Worm (Caenorhabditis elegans) whole organism, L4 larva: Measurements from ENCODE around the gene C05D11.5.

Experiments
- F10B5.3 ChIP-seq: sonication (generic microtip); optimal IDR thresholded peaks from 2 replicates; lab custom pipeline; 2016; ENCODE audit warnings: mild to moderate bottlenecking, missing genetic modification characterization, missing compliant biosample characterization
- F37D6.2 ChIP-seq: sonication (generic microtip); optimal IDR thresholded peaks from 2 replicates; lab custom pipeline; 2016; ENCODE audit warnings: mild to moderate bottlenecking, missing genetic modification characterization, missing compliant biosample characterization
- F44E2.7 ChIP-seq: fragments of 200-800 bp; sonication (Bioruptor generic); IDR thresholded peaks from 2 replicates; pipeline ENCODE4 v2.1.2; 2022; ENCODE audit warnings: missing genetic modification characterization, missing compliant biosample characterization
- T20F7.1 ChIP-seq: fragments of 200-800 bp; sonication (Bioruptor generic); optimal IDR thresholded peaks from 2 replicates; lab custom pipeline; 2018; ENCODE audit warnings: mild to moderate bottlenecking, missing genetic modification characterization, missing compliant biosample characterization
- T26A8.4 ChIP-seq: fragments of 200-800 bp; sonication (Bioruptor generic); IDR thresholded peaks from 2 replicates; pipeline ENCODE4 v1.3.6; 2022; ENCODE audit warnings: missing genetic modification characterization, missing compliant biosample characterization
- Y105C5A.15 ChIP-seq: fragments of 200-800 bp; sonication (Bioruptor generic); IDR thresholded peaks from 2 replicates; pipeline ENCODE4 v1.3.6; 2022; ENCODE audit warnings: missing genetic modification characterization, missing compliant biosample characterization
- Y48G9A.11 ChIP-seq: fragments of 200-800 bp; sonication (Bioruptor generic); IDR thresholded peaks from 2 replicates; pipeline ENCODE4 v1.3.6; 2022; ENCODE audit warnings: missing genetic modification reagents, missing genetic modification characterization, missing compliant biosample characterization
- ZK546.5 ChIP-seq, 2 experiments: sonication (generic microtip); optimal IDR thresholded peaks; 2 replicates each; lab custom pipeline; 2017; ENCODE audit warnings: missing biosample characterization in 2 of 2, missing genetic modification characterization in 2 of 2
- aha-1 ChIP-seq: fragments of 150-350 bp; peaks from one replicate; lab custom pipeline; 2014; ENCODE audit warnings: missing biosample characterization, missing genetic modification characterization
- aly-2 ChIP-seq: sonication (generic microtip); optimal IDR thresholded peaks from 2 replicates; lab custom pipeline; 2018; ENCODE audit warnings: missing biosample characterization, missing genetic modification characterization
- ceh-32 ChIP-seq: sonication (generic microtip); optimal IDR thresholded peaks from 2 replicates; lab custom pipeline; 2016; ENCODE audit warnings: mild to moderate bottlenecking, missing genetic modification characterization, missing compliant biosample characterization; ENCODE audit not compliant: poor library complexity
- ces-1 ChIP-seq: fragments of 150-350 bp; sonication (generic microtip); optimal IDR thresholded peaks from 4 replicates; lab custom pipeline; 2014; ENCODE audit warnings: missing biosample characterization, missing genetic modification reagents, missing genetic modification characterization
- ctbp-1 ChIP-seq: fragments of 200-800 bp; sonication (Bioruptor generic); IDR thresholded peaks from 2 replicates; pipeline ENCODE4 v1.3.6; 2022; ENCODE audit warnings: missing genetic modification reagents, missing genetic modification characterization, missing compliant biosample characterization
- daf-12 ChIP-seq: fragments of 150-350 bp; optimal IDR thresholded peaks from 2 replicates; lab custom pipeline; 2014; ENCODE audit warnings: missing biosample characterization, missing genetic modification reagents, missing genetic modification characterization
- daf-16 ChIP-seq, 3 experiments: sonication (generic microtip); optimal IDR thresholded peaks; 2 replicates each; lab custom pipeline; 2016 to 2017; ENCODE audit warnings: missing genetic modification characterization in 3 of 3, missing genetic modification reagents in 3 of 3, mild to moderate bottlenecking in 2 of 3, missing compliant biosample characterization in 2 of 3, missing biosample characterization in 1 of 3, moderate library complexity in 1 of 3
- daf-8 ChIP-seq: fragments of 200-800 bp; sonication (Bioruptor generic); IDR thresholded peaks from 2 replicates; pipeline ENCODE4 v1.3.6; 2022; ENCODE audit warnings: missing genetic modification characterization, missing compliant biosample characterization
- dmd-6 ChIP-seq: fragments of 200-800 bp; sonication (Bioruptor generic); IDR thresholded peaks from 2 replicates; pipeline ENCODE4 v1.3.6; 2022; ENCODE audit warnings: missing genetic modification reagents, missing genetic modification characterization, missing compliant biosample characterization
- dmd-9 ChIP-seq: fragments of 200-800 bp; sonication (Bioruptor generic); IDR thresholded peaks from 2 replicates; pipeline ENCODE4 v1.3.6; 2022; ENCODE audit warnings: missing genetic modification reagents, missing genetic modification characterization, missing compliant biosample characterization
- dpl-1 ChIP-seq: fragments of 150-350 bp; optimal IDR thresholded peaks from 2 replicates; lab custom pipeline; 2014; ENCODE audit warnings: missing biosample characterization, missing genetic modification reagents, missing genetic modification characterization
- dve-1 ChIP-seq: sonication (generic microtip); optimal IDR thresholded peaks from 2 replicates; lab custom pipeline; 2017; ENCODE audit warnings: antibody characterized with exemption, mild to moderate bottlenecking, missing genetic modification characterization, missing compliant biosample characterization; ENCODE audit not compliant: insufficient read depth
- egl-27 ChIP-seq: sonication (generic microtip); optimal IDR thresholded peaks from 3 replicates; lab custom pipeline; 2017; ENCODE audit warnings: missing biosample characterization, missing genetic modification reagents, missing genetic modification characterization
- egl-43 ChIP-seq: fragments of 200-800 bp; sonication (Bioruptor generic); IDR thresholded peaks from 2 replicates; pipeline ENCODE4 v1.3.6; 2022; ENCODE audit warnings: missing genetic modification reagents, missing genetic modification characterization, missing compliant biosample characterization
- gei-8 ChIP-seq: fragments of 200-800 bp; sonication (Bioruptor generic); optimal IDR thresholded peaks from 2 replicates; lab custom pipeline; 2018; ENCODE audit warnings: mild to moderate bottlenecking, missing genetic modification characterization, missing compliant biosample characterization
- hlh-11 ChIP-seq: fragments of 200-800 bp; sonication (Bioruptor generic); optimal IDR thresholded peaks from 2 replicates; lab custom pipeline; 2018; ENCODE audit warnings: mild to moderate bottlenecking, missing genetic modification characterization, missing compliant biosample characterization
- hlh-30 ChIP-seq: sonication (generic microtip); optimal IDR thresholded peaks from 2 replicates; lab custom pipeline; 2017; ENCODE audit warnings: antibody characterized with exemption, mild to moderate bottlenecking, missing genetic modification characterization, missing compliant biosample characterization; ENCODE audit not compliant: insufficient read depth
- lin-1 ChIP-seq: fragments of 200-800 bp; sonication (Bioruptor generic); IDR thresholded peaks from 2 replicates; pipeline ENCODE4 v1.3.6; 2022; ENCODE audit warnings: missing genetic modification reagents, missing genetic modification characterization, missing compliant biosample characterization
- lin-13 ChIP-seq: fragments of 150-350 bp; optimal IDR thresholded peaks from 2 replicates; lab custom pipeline; 2014; ENCODE audit warnings: missing biosample characterization, missing genetic modification reagents, missing genetic modification characterization
- lsy-2 ChIP-seq, 2 experiments: fragments of 150-350 bp in 1 of 2; sonication (generic microtip) in 1 of 2; optimal IDR thresholded peaks; 2 replicates each; lab custom pipeline; 2014 to 2017; ENCODE audit warnings: missing biosample characterization in 2 of 2, missing genetic modification characterization in 2 of 2
- mdl-1 ChIP-seq, 2 experiments: fragments of 150-350 bp in 1 of 2; sonication (generic microtip) in 1 of 2; optimal IDR thresholded peaks; 2 replicates each; lab custom pipeline; 2014 to 2017; ENCODE audit warnings: missing biosample characterization in 2 of 2, missing genetic modification characterization in 2 of 2
- mdt-29 ChIP-seq: fragments of 200-800 bp; sonication (Bioruptor generic); IDR thresholded peaks from 2 replicates; pipeline ENCODE4 v1.3.6; 2022; ENCODE audit warnings: missing genetic modification reagents, missing genetic modification characterization, missing compliant biosample characterization
- mep-1 ChIP-seq: fragments of 150-350 bp; sonication (generic microtip); optimal IDR thresholded peaks from 3 replicates; lab custom pipeline; 2014; ENCODE audit warnings: missing biosample characterization, missing genetic modification characterization
- mes-2 ChIP-seq: sonication (generic microtip); optimal IDR thresholded peaks from 2 replicates; lab custom pipeline; 2016; ENCODE audit warnings: missing genotype, mild to moderate bottlenecking, missing genetic modification characterization, missing compliant biosample characterization; ENCODE audit not compliant: poor library complexity, severe bottlenecking
- mxl-2 ChIP-seq: fragments of 200-800 bp; sonication (Bioruptor generic); conservative IDR thresholded peaks from 2 replicates; pipeline ENCODE4 v1.3.6; 2022; ENCODE audit warnings: missing genetic modification reagents, missing genetic modification characterization, missing compliant biosample characterization
- nhr-10 ChIP-seq: fragments of 150-350 bp; optimal IDR thresholded peaks from 2 replicates; lab custom pipeline; 2014; ENCODE audit warnings: missing biosample characterization, missing genetic modification characterization
- nhr-111 ChIP-seq: fragments of 200-800 bp; sonication (Bioruptor generic); optimal IDR thresholded peaks from 2 replicates; lab custom pipeline; 2018; ENCODE audit warnings: mild to moderate bottlenecking, missing genetic modification characterization, missing compliant biosample characterization
- nhr-25 ChIP-seq: sonication (generic microtip); optimal IDR thresholded peaks from 2 replicates; lab custom pipeline; 2017; ENCODE audit warnings: missing genetic modification characterization, mild to moderate bottlenecking, missing compliant biosample characterization, antibody characterized with exemption, moderate library complexity, borderline replicate concordance; ENCODE audit not compliant: insufficient read depth
- nhr-28 ChIP-seq: fragments of 150-350 bp; optimal IDR thresholded peaks from 2 replicates; lab custom pipeline; 2014; ENCODE audit warnings: missing biosample characterization, missing genetic modification characterization
- nhr-42 ChIP-seq: fragments of 200-800 bp; sonication (Bioruptor generic); IDR thresholded peaks from 2 replicates; pipeline ENCODE4 v1.3.6; 2022; ENCODE audit warnings: missing genetic modification characterization, missing compliant biosample characterization
- nhr-48 ChIP-seq: sonication (generic microtip); optimal IDR thresholded peaks from 2 replicates; lab custom pipeline; 2016; ENCODE audit warnings: mild to moderate bottlenecking, missing genetic modification characterization, missing compliant biosample characterization
- nhr-6 ChIP-seq: fragments of 150-350 bp; optimal IDR thresholded peaks from 2 replicates; lab custom pipeline; 2014; ENCODE audit warnings: missing biosample characterization, missing genetic modification characterization
- nhr-77 ChIP-seq: fragments of 150-350 bp; optimal IDR thresholded peaks from 2 replicates; lab custom pipeline; 2014; ENCODE audit warnings: missing biosample characterization, missing genetic modification characterization
- php-3 ChIP-seq: fragments of 200-800 bp; sonication (Bioruptor generic); IDR thresholded peaks from 2 replicates; pipeline ENCODE4 v1.3.6; 2022; ENCODE audit warnings: missing genetic modification reagents, missing genetic modification characterization, missing compliant biosample characterization
- pqm-1 ChIP-seq: sonication (generic microtip); optimal IDR thresholded peaks from 2 replicates; lab custom pipeline; 2017; ENCODE audit warnings: missing biosample characterization, missing genetic modification characterization
- rbr-2 ChIP-seq: sonication (generic microtip); optimal IDR thresholded peaks from 2 replicates; lab custom pipeline; 2016; ENCODE audit warnings: missing genotype, missing genetic modification characterization, missing compliant biosample characterization
- sdz-12 ChIP-seq: fragments of 200-800 bp; sonication (Bioruptor generic); optimal IDR thresholded peaks from 2 replicates; lab custom pipeline; 2018; ENCODE audit warnings: mild to moderate bottlenecking, missing genetic modification characterization, missing compliant biosample characterization
- unc-130 ChIP-seq: sonication (generic microtip); optimal IDR thresholded peaks from 2 replicates; lab custom pipeline; 2016; ENCODE audit warnings: missing genetic modification reagents, missing genetic modification characterization, missing compliant biosample characterization
- unc-62 ChIP-seq, 3 experiments: fragments of 150-350 bp in 1 of 3; sonication (generic microtip); optimal IDR thresholded peaks in 2 of 3; peaks in 1 of 3; 1 replicate in 1 of 3; 2 replicates in 2 of 3; lab custom pipeline; 2014 to 2017; ENCODE audit warnings: missing biosample characterization in 3 of 3, missing genetic modification characterization in 3 of 3, missing genetic modification reagents in 3 of 3, missing genotype in 1 of 3
- zip-11 ChIP-seq: fragments of 200-800 bp; sonication (Bioruptor generic); IDR thresholded peaks from 2 replicates; pipeline ENCODE4 v1.3.6; 2022; ENCODE audit warnings: missing genetic modification characterization, missing compliant biosample characterization
- zip-2 ChIP-seq: fragments of 150-350 bp; optimal IDR thresholded peaks from 2 replicates; lab custom pipeline; 2014; ENCODE audit warnings: missing biosample characterization, missing genetic modification characterization
- ztf-7 ChIP-seq: fragments of 150-350 bp; optimal IDR thresholded peaks from 2 replicates; lab custom pipeline; 2014; ENCODE audit warnings: missing biosample characterization, missing genetic modification characterization

The C05D11.5 gene

DNA sequence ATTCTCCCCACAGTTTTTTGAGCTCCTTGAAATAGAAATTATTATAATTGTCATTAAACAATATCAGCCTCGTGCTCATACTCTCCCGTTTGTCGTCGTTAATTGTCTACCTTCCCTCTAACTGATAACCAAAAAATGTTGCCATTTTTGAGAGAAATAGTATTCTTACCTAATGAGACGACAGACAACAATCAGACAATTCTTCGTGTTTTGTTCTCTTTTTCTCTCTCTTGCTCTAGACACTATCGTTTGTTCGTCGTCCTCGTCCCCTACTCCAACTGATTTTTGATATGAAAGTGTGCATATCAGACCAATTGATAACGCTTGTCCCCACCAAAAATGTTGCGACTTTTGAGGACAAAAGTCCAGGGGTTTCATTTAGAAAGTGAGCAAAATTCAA is 50.3 kb downstream of the C05D11.5 start:
- TF ChIP-seq zip-2 (peak; percentile 25), zip-11 (GFP tag; lab: Robert Waterston, UW) (no peak), nhr-10 (tag; lab: Kevin White, UChicago) (no peak), lin-1 (peak; percentile 55; the same call in 1 of the 2 replicates), egl-27 (tag; lab: Kevin White, UChicago) (no peak), lin-13 (GFP tag; lab: Kevin White, UChicago) (peak; percentile 7), ctbp-1 (GFP tag; lab: Robert Waterston, UW) (no peak), dpl-1 (GFP tag; lab: Kevin White, UChicago) (no peak), nhr-111 (GFP tag; lab: Kevin White, UChicago) (no peak), rbr-2 (no peak), unc-62 (GFP tag; optimal IDR thresholded peaks at IDR 0.05 in 1 of 2; lab: Kevin White, UChicago) (no peak), unc-62 (tag; optimal IDR thresholded peaks at IDR 0.05; lab: Kevin White, UChicago) (no peak), T26A8.4 (no peak), mdl-1 (tag; optimal IDR thresholded peaks at IDR 0.05; lab: Kevin White, UChicago) (peak in 1 of 2 experiments; percentile 66), aha-1 (peak; percentile 7), mep-1 (tag; lab: Kevin White, UChicago) (peak; percentile 32), hlh-11 (tag; lab: Kevin White, UChicago) (peak; percentile 89), daf-12 (no peak), nhr-48 (peak; percentile 50), egl-43 (GFP tag; lab: Robert Waterston, UW) (no peak), nhr-28 (tag; lab: Kevin White, UChicago) (peak; percentile 84), gei-8 (GFP tag; lab: Kevin White, UChicago) (no peak), ZK546.5 (tag; optimal IDR thresholded peaks at IDR 0.05; lab: Kevin White, UChicago) (no peak), aly-2 (tag; lab: Kevin White, UChicago) (no peak), nhr-77 (peak; percentile 41), mdt-29 (GFP tag; lab: Robert Waterston, UW) (no peak), pqm-1 (tag; lab: Kevin White, UChicago) (peak; percentile 95), nhr-6 (peak; percentile 52), dmd-6 (GFP tag; lab: Robert Waterston, UW) (peak; percentile 93), F37D6.2 (tag; lab: Kevin White, UChicago) (no peak), dmd-9 (GFP tag; lab: Robert Waterston, UW) (no peak), lsy-2 (tag; optimal IDR thresholded peaks at IDR 0.05; lab: Kevin White, UChicago) (peak; percentile 25 to 34), Y48G9A.11 (GFP tag; lab: Robert Waterston, UW) (no peak), nhr-42 (GFP tag; lab: Robert Waterston, UW) (no peak), unc-130 (GFP tag; lab: Kevin White, UChicago) (no peak), daf-8 (GFP tag; lab: Robert Waterston, UW) (no peak), ztf-7 (peak; percentile 4), sdz-12 (GFP tag; lab: Kevin White, UChicago) (no peak), mxl-2 (no peak), T20F7.1 (GFP tag; lab: Kevin White, UChicago) (peak; percentile 46), ceh-32 (tag; lab: Kevin White, UChicago) (no peak), nhr-25 (no peak), php-3 (peak; percentile 61; the same call in 1 of the 2 replicates), dve-1 (tag; lab: Kevin White, UChicago) (peak; percentile 88), daf-16 (GFP tag; optimal IDR thresholded peaks at IDR 0.05; lab: Kevin White, UChicago) (peak in 1 of 2 experiments; percentile 15), daf-16 (tag; optimal IDR thresholded peaks at IDR 0.05; lab: Kevin White, UChicago) (peak; percentile 80), Y105C5A.15 (GFP tag; lab: Robert Waterston, UW) (no peak), mes-2 (tag; lab: Kevin White, UChicago) (peak; percentile 2), F10B5.3 (tag; lab: Kevin White, UChicago) (no peak), F44E2.7 (GFP tag; lab: Robert Waterston, UW) (no peak), hlh-30 (tag; lab: Kevin White, UChicago) (peak; percentile 35), ces-1 (GFP tag; lab: Kevin White, UChicago) (no peak)
